Fruit fly (Drosophila melanogaster) whole organism, embryonic: Measurements from ENCODE around the gene Son.
A peak's percentile ranks its signal among the peaks of the same experiment; 100 is the strongest.

ENCODE experiments used
- Ada2b ChIP-seq: fragments of 200-800 bp; sonication (Bioruptor generic); IDR thresholded peaks from 2 replicates; pipeline ENCODE4 v1.3.6; 2022; ENCODE audit warnings: missing biosample characterization, missing genetic modification characterization
- CG10431 ChIP-seq: fragments of 200-800 bp; sonication (Bioruptor generic); optimal IDR thresholded peaks from 3 replicates; lab custom pipeline; 2018; ENCODE audit warnings: missing biosample characterization, mild to moderate bottlenecking, missing genetic modification characterization
- CG10565 ChIP-seq: fragments of 200-800 bp; sonication (Bioruptor generic); optimal IDR thresholded peaks from 3 replicates; lab custom pipeline; 2016; ENCODE audit warnings: missing biosample characterization, mild to moderate bottlenecking, missing genetic modification characterization
- CG10654 ChIP-seq: fragments of 200-800 bp; sonication (Bioruptor generic); optimal IDR thresholded peaks from 2 replicates; lab custom pipeline; 2016; ENCODE audit warnings: missing biosample characterization, missing genetic modification characterization
- CG10979 ChIP-seq: fragments of 200-800 bp; sonication (Bioruptor generic); optimal IDR thresholded peaks from 2 replicates; lab custom pipeline; 2018; ENCODE audit warnings: missing biosample characterization, mild to moderate bottlenecking, missing genetic modification characterization, moderate library complexity
- CG11504 ChIP-seq: fragments of 200-800 bp; sonication (Bioruptor generic); optimal IDR thresholded peaks from 3 replicates; lab custom pipeline; 2019; ENCODE audit warnings: missing biosample characterization, mild to moderate bottlenecking, missing genetic modification characterization, moderate library complexity
- CG11560 ChIP-seq: fragments of 200-800 bp; sonication (Bioruptor generic); IDR thresholded peaks from 3 replicates; pipeline ENCODE4 v1.3.6; 2022; ENCODE audit warnings: missing biosample characterization, missing genetic modification characterization
- CG11723 ChIP-seq: fragments of 200-800 bp; sonication (Bioruptor generic); optimal IDR thresholded peaks from 2 replicates; lab custom pipeline; 2017; ENCODE audit warnings: missing biosample characterization, mild to moderate bottlenecking, missing genetic modification characterization
- CG12219 ChIP-seq: fragments of 200-800 bp; sonication (Bioruptor generic); optimal IDR thresholded peaks from 3 replicates; lab custom pipeline; 2018; ENCODE audit warnings: missing biosample characterization, mild to moderate bottlenecking, missing genetic modification characterization
- CG15011 ChIP-seq: fragments of 200-800 bp; sonication (Bioruptor generic); optimal IDR thresholded peaks from 3 replicates; lab custom pipeline; 2018; ENCODE audit warnings: missing biosample characterization, mild to moderate bottlenecking, missing genetic modification characterization
- CG16779 ChIP-seq: fragments of 200-800 bp; sonication (Bioruptor generic); IDR thresholded peaks from 2 replicates; pipeline ENCODE4 v1.3.6; 2022; ENCODE audit warnings: missing biosample characterization, missing genetic modification characterization
- CG17328 ChIP-seq: fragments of 200-800 bp; sonication (Bioruptor generic); IDR thresholded peaks from 2 replicates; pipeline ENCODE4 v1.3.6; 2022; ENCODE audit warnings: missing biosample characterization, missing genetic modification characterization
- CG17359 ChIP-seq: fragments of 200-800 bp; sonication (Bioruptor generic); optimal IDR thresholded peaks from 3 replicates; lab custom pipeline; 2018; ENCODE audit warnings: missing biosample characterization, mild to moderate bottlenecking, missing genetic modification characterization, moderate library complexity
- CG30020 ChIP-seq: fragments of 200-800 bp; optimal IDR thresholded peaks from 2 replicates; lab custom pipeline; 2019; ENCODE audit warnings: missing biosample characterization, mild to moderate bottlenecking, missing genetic modification characterization, moderate library complexity
- CG31388 ChIP-seq: fragments of 200-800 bp; sonication (Bioruptor generic); optimal IDR thresholded peaks from 2 replicates; lab custom pipeline; 2016; ENCODE audit warnings: missing biosample characterization, missing genetic modification characterization
- CG3163 ChIP-seq: fragments of 200-800 bp; sonication (Bioruptor generic); optimal IDR thresholded peaks from 3 replicates; lab custom pipeline; 2016; ENCODE audit warnings: missing biosample characterization, missing genetic modification characterization
- CG3281 ChIP-seq: fragments of 200-800 bp; sonication (Bioruptor generic); optimal IDR thresholded peaks from 3 replicates; lab custom pipeline; 2017; ENCODE audit warnings: missing biosample characterization, mild to moderate bottlenecking, missing genetic modification characterization
- CG34224 ChIP-seq: fragments of 200-800 bp; sonication (Bioruptor generic); IDR thresholded peaks from 3 replicates; pipeline ENCODE4 v1.3.6; 2022; ENCODE audit warnings: missing biosample characterization, missing genetic modification characterization; ENCODE audit not compliant: partially characterized antibody
- CG6854 ChIP-seq: fragments of 200-800 bp; sonication (Bioruptor generic); optimal IDR thresholded peaks from 3 replicates; lab custom pipeline; 2017; ENCODE audit warnings: missing biosample characterization, mild to moderate bottlenecking, missing genetic modification characterization
- CG9797 ChIP-seq: fragments of 200-800 bp; sonication (Bioruptor generic); optimal IDR thresholded peaks from 3 replicates; lab custom pipeline; 2018; ENCODE audit warnings: missing biosample characterization, mild to moderate bottlenecking, missing genetic modification characterization
- CHES-1-like ChIP-seq: fragments of 200-800 bp; sonication (Bioruptor generic); optimal IDR thresholded peaks from 2 replicates; lab custom pipeline; 2016; ENCODE audit warnings: missing biosample characterization, missing genetic modification characterization
- Doc3 ChIP-seq: fragments of 200-800 bp; sonication (Bioruptor generic); IDR thresholded peaks from 3 replicates; pipeline ENCODE4 v1.3.6; 2022; ENCODE audit warnings: missing biosample characterization, missing genetic modification characterization; ENCODE audit not compliant: partially characterized antibody
- E2f1 ChIP-seq: fragments of 200-800 bp; sonication (Bioruptor generic); IDR thresholded peaks from 2 replicates; pipeline ENCODE4 v1.3.6; 2022; ENCODE audit warnings: missing biosample characterization, missing genetic modification characterization
- Elba2 ChIP-seq: fragments of 200-800 bp; sonication (Bioruptor generic); optimal IDR thresholded peaks from 3 replicates; lab custom pipeline; 2016; ENCODE audit warnings: missing biosample characterization, missing genetic modification characterization
- HLH3B ChIP-seq: fragments of 200-800 bp; sonication (Bioruptor generic); IDR thresholded peaks from 2 replicates; pipeline ENCODE4 v1.3.6; 2022; ENCODE audit warnings: missing biosample characterization, missing genetic modification characterization
- HLH4C ChIP-seq: fragments of 200-800 bp; sonication (Bioruptor generic); IDR thresholded peaks from 3 replicates; pipeline ENCODE4 v1.3.6; 2022; ENCODE audit warnings: missing biosample characterization, missing genetic modification characterization; ENCODE audit not compliant: partially characterized antibody
- Hr3 ChIP-seq: fragments of 200-800 bp; sonication (Bioruptor generic); optimal IDR thresholded peaks from 3 replicates; lab custom pipeline; 2016; ENCODE audit warnings: missing biosample characterization, missing genetic modification characterization
- Max ChIP-seq: fragments of 200-800 bp; sonication (Bioruptor generic); optimal IDR thresholded peaks from 2 replicates; lab custom pipeline; 2016; ENCODE audit warnings: missing biosample characterization, mild to moderate bottlenecking, missing genetic modification characterization
- Opbp ChIP-seq: fragments of 200-800 bp; sonication (Bioruptor generic); IDR thresholded peaks from 3 replicates; pipeline ENCODE4 v1.3.6; 2022; ENCODE audit warnings: missing biosample characterization, missing genetic modification characterization; ENCODE audit not compliant: partially characterized antibody
- Taf1 ChIP-seq: fragments of 200-800 bp; sonication (Bioruptor generic); IDR thresholded peaks from 2 replicates; pipeline ENCODE4 v1.3.6; 2022; ENCODE audit warnings: missing biosample characterization, missing genetic modification characterization
- cad ChIP-seq: fragments of >200 bp; optimal IDR thresholded peaks from 2 replicates; lab custom pipeline; 2017; ENCODE audit warnings: missing biosample characterization, missing genetic modification characterization
- caup ChIP-seq: fragments of 200-800 bp; sonication (Bioruptor generic); optimal IDR thresholded peaks from 3 replicates; lab custom pipeline; 2017; ENCODE audit warnings: missing biosample characterization, mild to moderate bottlenecking, missing genetic modification characterization, moderate library complexity; ENCODE audit not compliant: severe bottlenecking
- chm ChIP-seq: fragments of 200-800 bp; sonication (Bioruptor generic); IDR thresholded peaks from 2 replicates; pipeline ENCODE4 v1.3.6; 2022; ENCODE audit warnings: missing biosample characterization, missing genetic modification characterization
- dimm ChIP-seq: fragments of 200-800 bp; sonication (Bioruptor generic); IDR thresholded peaks from 2 replicates; pipeline ENCODE4 v1.3.6; 2022; ENCODE audit warnings: missing biosample characterization, missing genetic modification characterization
- disco-r ChIP-seq: fragments of 200-800 bp; sonication (Bioruptor generic); optimal IDR thresholded peaks from 2 replicates; lab custom pipeline; 2016; ENCODE audit warnings: missing biosample characterization, missing genetic modification characterization
- ems ChIP-seq: fragments of 200-800 bp; sonication (Bioruptor generic); optimal IDR thresholded peaks from 3 replicates; lab custom pipeline; 2016; ENCODE audit warnings: missing biosample characterization, missing genetic modification characterization
- esg ChIP-seq: fragments of 200-800 bp; sonication (Bioruptor generic); conservative IDR thresholded peaks from 2 replicates; pipeline ENCODE4 v1.3.6; 2022; ENCODE audit warnings: missing biosample characterization, missing genetic modification characterization
- exex ChIP-seq: fragments of 200-800 bp; sonication (Bioruptor generic); optimal IDR thresholded peaks from 4 replicates; lab custom pipeline; 2018; ENCODE audit warnings: missing biosample characterization, mild to moderate bottlenecking, missing genetic modification characterization, moderate library complexity
- fd96Cb ChIP-seq: fragments of 200-800 bp; sonication (Bioruptor generic); optimal IDR thresholded peaks from 2 replicates; lab custom pipeline; 2018; ENCODE audit warnings: missing biosample characterization, mild to moderate bottlenecking, missing genetic modification characterization, moderate library complexity
- gcm ChIP-seq: fragments of 200-800 bp; sonication (Bioruptor generic); optimal IDR thresholded peaks from 2 replicates; lab custom pipeline; 2019; ENCODE audit warnings: missing biosample characterization, mild to moderate bottlenecking, missing genetic modification characterization, moderate library complexity
- grau ChIP-seq: fragments of 200-800 bp; optimal IDR thresholded peaks from 3 replicates; lab custom pipeline; 2019; ENCODE audit warnings: missing biosample characterization, mild to moderate bottlenecking, missing genetic modification characterization, moderate library complexity
- gro ChIP-seq: fragments of 200-800 bp; sonication (Bioruptor generic); optimal IDR thresholded peaks from 2 replicates; lab custom pipeline; 2016; ENCODE audit warnings: missing biosample characterization, missing genetic modification characterization
- hbn ChIP-seq: fragments of 200-800 bp; sonication (Bioruptor generic); IDR thresholded peaks from 2 replicates; pipeline ENCODE4 v1.3.6; 2022; ENCODE audit warnings: missing biosample characterization, missing genetic modification characterization; ENCODE audit not compliant: partially characterized antibody
- ind ChIP-seq: fragments of 200-800 bp; sonication (Bioruptor generic); optimal IDR thresholded peaks from 3 replicates; lab custom pipeline; 2016; ENCODE audit warnings: missing biosample characterization, missing genetic modification characterization
- odd ChIP-seq: fragments of 200-800 bp; sonication (Bioruptor generic); optimal IDR thresholded peaks from 2 replicates; lab custom pipeline; 2017; ENCODE audit warnings: missing biosample characterization, mild to moderate bottlenecking, missing genetic modification characterization
- salm ChIP-seq: fragments of 200-800 bp; sonication (Bioruptor generic); optimal IDR thresholded peaks from 2 replicates; lab custom pipeline; 2018; ENCODE audit warnings: missing biosample characterization, mild to moderate bottlenecking, missing genetic modification characterization
- shn ChIP-seq: fragments of 200-800 bp; sonication (Bioruptor generic); optimal IDR thresholded peaks from 3 replicates; lab custom pipeline; 2016; ENCODE audit warnings: missing biosample characterization, missing genetic modification characterization
- slou ChIP-seq: fragments of 200-800 bp; sonication (Bioruptor generic); optimal IDR thresholded peaks from 3 replicates; lab custom pipeline; 2016; ENCODE audit warnings: missing biosample characterization, missing genetic modification characterization
- tap ChIP-seq: fragments of 200-800 bp; optimal IDR thresholded peaks from 3 replicates; lab custom pipeline; 2019; ENCODE audit warnings: missing biosample characterization, mild to moderate bottlenecking, missing genetic modification characterization, moderate library complexity
- tin ChIP-seq: fragments of 200-800 bp; sonication (Bioruptor generic); optimal IDR thresholded peaks from 3 replicates; lab custom pipeline; 2016; ENCODE audit warnings: missing biosample characterization, missing genetic modification characterization
- trh ChIP-seq: fragments of 200-800 bp; sonication (Bioruptor generic); optimal IDR thresholded peaks from 2 replicates; lab custom pipeline; 2016; ENCODE audit warnings: missing biosample characterization, missing genetic modification characterization

The Son gene

dm6 chr3R:9630633-9631095, 52.8 kb downstream of the Son start, which contains the start of gene Calr (continued):
- TF ChIP-seq CG10431 (GFP tag; lab: Kevin White, UChicago) (no peak), CG11723 (no peak), CG10979 (peak; percentile 5), Hr3 (peak; percentile 27), disco-r (GFP tag; lab: Kevin White, UChicago) (no peak), CG15011 (GFP tag; lab: Kevin White, UChicago) (no peak), cad (GFP tag; lab: Kevin White, UChicago) (peak; percentile 89), dimm (no peak), CHES-1-like (GFP tag; lab: Kevin White, UChicago) (peak; percentile 50), CG3163 (GFP tag; lab: Kevin White, UChicago) (peak; percentile 27), gcm (GFP tag; lab: Kevin White, UChicago) (peak; percentile 62), Max (GFP tag; lab: Kevin White, UChicago) (peak; percentile 34), HLH3B (GFP tag; lab: Robert Waterston, UW) (no peak), Taf1 (GFP tag; lab: Robert Waterston, UW) (no peak), CG9797 (GFP tag; lab: Kevin White, UChicago) (peak; percentile 90), slou (GFP tag; lab: Kevin White, UChicago) (no peak), CG10565 (GFP tag; lab: Kevin White, UChicago) (no peak), shn (GFP tag; lab: Kevin White, UChicago) (peak; percentile 43), gro (GFP tag; lab: Kevin White, UChicago) (peak; percentile 53), fd96Cb (tag; lab: Kevin White, UChicago) (no peak), CG34224 (GFP tag; lab: Robert Waterston, UW) (no peak), salm (tag; lab: Kevin White, UChicago) (peak; percentile 52), HLH4C (GFP tag; lab: Robert Waterston, UW) (no peak), ind (GFP tag; lab: Kevin White, UChicago) (peak; percentile 7), Opbp (GFP tag; lab: Robert Waterston, UW) (no peak), grau (tag; lab: Kevin White, UChicago) (peak; percentile 46), CG31388 (GFP tag; lab: Kevin White, UChicago) (no peak), E2f1 (GFP tag; lab: Robert Waterston, UW) (no peak), CG3281 (GFP tag; lab: Kevin White, UChicago) (peak; percentile 43), Doc3 (GFP tag; lab: Robert Waterston, UW) (no peak), caup (peak; percentile 66), chm (no peak), odd (GFP tag; lab: Kevin White, UChicago) (peak; percentile 64), ems (GFP tag; lab: Kevin White, UChicago) (peak; percentile 0), esg (GFP tag; lab: Robert Waterston, UW) (no peak), tap (no peak), CG17328 (GFP tag; lab: Robert Waterston, UW) (no peak), CG12219 (GFP tag; lab: Kevin White, UChicago) (peak; percentile 39), hbn (GFP tag; lab: Robert Waterston, UW) (no peak), Elba2 (GFP tag; lab: Kevin White, UChicago) (no peak), CG11560 (tag; lab: Robert Waterston, UW) (no peak), tin (GFP tag; lab: Kevin White, UChicago) (peak; percentile 21), Ada2b (GFP tag; lab: Robert Waterston, UW) (no peak), CG17359 (tag; lab: Kevin White, UChicago) (no peak), exex (tag; lab: Kevin White, UChicago) (peak; percentile 38), CG30020 (tag; lab: Kevin White, UChicago) (peak; percentile 61), trh (GFP tag; lab: Kevin White, UChicago) (no peak), CG10654 (GFP tag; lab: Kevin White, UChicago) (no peak), CG16779 (GFP tag; lab: Robert Waterston, UW) (no peak), CG6854 (GFP tag; lab: Kevin White, UChicago) (peak; percentile 43), CG11504 (tag; lab: Kevin White, UChicago) (no peak)
